In genomic region chr2L:2314165-2314564, dm6 we compare ENCODE assay signal across 3 fruit fly cellular contexts.
TF ChIP-seq lines count a peak whose summit lies in the region.

No protein-coding gene starts in this region.

- no peak for TF ChIP-seq CTCF in whole organism, embryonic (GFP tag; optimal IDR thresholded peaks at IDR 0.05; lab: Kevin White, UChicago)

TF ChIP-seq in whole organism, embryonic, 481 proteins besides CTCF, POLR2A, EP300 and RAD21 (continues in another document):
- TF ChIP-seq ind (GFP tag; optimal IDR thresholded peaks at IDR 0.05; lab: Kevin White, UChicago) (peak; percentile 3), lmd (GFP tag; IDR thresholded peaks at IDR 0.05; lab: Robert Waterston, UW) (0 out of 2 replicates have a peak, but pooled peaks have one; percentile 13), CG2120 (GFP tag; optimal IDR thresholded peaks at IDR 0.05; lab: Kevin White, UChicago) (peak; percentile 42), CG2678 (tag; optimal IDR thresholded peaks at IDR 0.05; lab: Kevin White, UChicago) (peak; percentile 36), row (GFP tag; IDR thresholded peaks at IDR 0.05; lab: Robert Waterston, UW) (peak; percentile 54; the same call in 2 of the 3 replicates), CG3847 (GFP tag; IDR thresholded peaks at IDR 0.05; lab: Robert Waterston, UW) (peak; percentile 34), zfh2 (GFP tag; optimal IDR thresholded peaks at IDR 0.05; lab: Kevin White, UChicago) (peak; percentile 8), gt (GFP tag; IDR thresholded peaks at IDR 0.05; lab: Robert Waterston, UW) (no peak), CG18599 (GFP tag; optimal IDR thresholded peaks at IDR 0.05; lab: Kevin White, UChicago) (peak; percentile 68), lab (GFP tag; optimal IDR thresholded peaks at IDR 0.05; lab: Kevin White, UChicago) (peak; percentile 45), sisA (GFP tag; IDR thresholded peaks at IDR 0.05; lab: Robert Waterston, UW) (peak; percentile 15; the same call in 1 of the 2 replicates), CG9215 (GFP tag; IDR thresholded peaks at IDR 0.05; lab: Robert Waterston, UW) (peak; percentile 31; the same call in 1 of the 2 replicates), Optix (GFP tag; IDR thresholded peaks at IDR 0.05; lab: Robert Waterston, UW) (peak; percentile 6; the same call in 1 of the 3 replicates), Fer2 (tag; optimal IDR thresholded peaks at IDR 0.05; lab: Kevin White, UChicago) (no peak), Hr51 (GFP tag; optimal IDR thresholded peaks at IDR 0.05; lab: Kevin White, UChicago) (peak in 1 of 2 experiments; percentile 11), CG9932 (GFP tag; IDR thresholded peaks at IDR 0.05; lab: Robert Waterston, UW) (peak; percentile 34), Meics (GFP tag; optimal IDR thresholded peaks at IDR 0.05; lab: Kevin White, UChicago) (peak; percentile 5), Hmr (GFP tag; optimal IDR thresholded peaks at IDR 0.05; lab: Kevin White, UChicago) (peak; percentile 24), slbo (GFP tag; IDR thresholded peaks at IDR 0.05; lab: Robert Waterston, UW) (peak; percentile 39; the same call in 1 of the 2 replicates), Ada2b (GFP tag; IDR thresholded peaks at IDR 0.05; lab: Robert Waterston, UW) (peak; percentile 34; the same call in 1 of the 2 replicates), Atf6 (GFP tag; IDR thresholded peaks at IDR 0.05; lab: Robert Waterston, UW) (no peak), CG11695 (GFP tag; IDR thresholded peaks at IDR 0.05; lab: Robert Waterston, UW) (0 out of 3 replicates have a peak, but pooled peaks have one; percentile 13), dysf (GFP tag; IDR thresholded peaks at IDR 0.05; lab: Robert Waterston, UW) (peak; percentile 52; the same call in 1 of the 3 replicates), ttk (GFP tag; IDR thresholded peaks at IDR 0.05; lab: Robert Waterston, UW) (0 out of 2 replicates have a peak, but pooled peaks have one; percentile 31), cwo (GFP tag; optimal IDR thresholded peaks at IDR 0.05; lab: Kevin White, UChicago) (peak; percentile 48), CG14860 (GFP tag; IDR thresholded peaks at IDR 0.05; lab: Robert Waterston, UW; ENCODE audit: partially characterized antibody) (no peak), Oaz (GFP tag; IDR thresholded peaks at IDR 0.05; lab: Robert Waterston, UW) (0 out of 2 replicates have a peak, but pooled peaks have one; percentile 12)

TF ChIP-seq in whole organism, prepupa, 60 proteins besides CTCF, POLR2A, EP300 and RAD21:
- TF ChIP-seq fkh (GFP tag; optimal IDR thresholded peaks at IDR 0.05; lab: Kevin White, UChicago) (no peak), spab (GFP tag; optimal IDR thresholded peaks at IDR 0.05; lab: Kevin White, UChicago) (no peak), CG32006 (GFP tag; optimal IDR thresholded peaks at IDR 0.05; lab: Kevin White, UChicago) (peak; percentile 6), Hr4 (GFP tag; optimal IDR thresholded peaks at IDR 0.05; lab: Kevin White, UChicago) (no peak)

TF ChIP-seq in whole organism, pupa, 21 proteins besides CTCF, POLR2A, EP300 and RAD21:
- TF ChIP-seq Snoo (tag; optimal IDR thresholded peaks at IDR 0.05; lab: Kevin White, UChicago) = no peak
- TF ChIP-seq fd96Ca (GFP tag; IDR thresholded peaks at IDR 0.05; lab: Robert Waterston, UW) = 0 out of 3 replicates have a peak, but pooled peaks have one; percentile 11
- no peak for TF ChIP-seq CG4496 (GFP tag; IDR thresholded peaks at IDR 0.05; lab: Robert Waterston, UW)
